Fruit fly (Drosophila melanogaster): ENCODE measurements around the gene hiw.

DNA sequence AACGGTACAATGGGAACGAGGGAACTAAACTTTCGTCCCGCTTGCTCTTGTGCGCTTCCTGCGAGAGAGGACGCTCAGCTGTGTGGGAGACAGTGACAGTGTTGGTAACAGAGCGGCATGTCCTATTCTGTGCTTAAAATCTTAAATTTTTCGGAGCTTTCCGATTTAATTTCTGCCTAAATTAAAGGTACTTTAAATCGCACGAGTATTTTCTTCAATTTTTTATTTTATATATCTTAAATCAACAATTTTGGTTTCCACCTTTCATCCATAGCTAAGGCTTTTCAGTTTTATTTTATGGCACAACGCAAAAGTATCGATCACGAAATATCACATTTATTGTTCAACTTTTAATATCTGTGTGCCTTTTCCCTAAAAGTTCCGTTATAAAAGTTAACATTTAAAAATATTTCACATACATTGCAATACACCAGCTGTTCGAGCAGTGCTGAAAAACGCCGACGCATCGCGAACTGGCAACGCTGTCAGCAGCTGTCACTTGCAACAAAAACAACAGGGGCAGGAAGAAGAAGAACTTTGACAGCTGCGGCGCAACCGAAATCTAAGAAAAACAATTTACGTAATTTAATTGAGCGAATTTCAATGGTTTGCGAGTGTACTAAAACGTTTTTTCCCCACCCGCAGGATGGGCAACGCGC lies at the start of gene hiw, which contains the start of gene ND-B18:
- TF ChIP-seq usp (GFP tag; optimal IDR thresholded peaks at IDR 0.05) (no peak), psq (optimal IDR thresholded peaks at IDR 0.05) (no peak)

All from whole organism.